Worm (Caenorhabditis elegans) whole organism, midembryonic: Measurements from ENCODE around the gene twk-10.

Experiments
- ztf-23 ChIP-seq: fragments of 200-800 bp; sonication (Bioruptor generic); IDR thresholded peaks from 2 replicates; pipeline ENCODE4 v1.3.6; 2022; ENCODE audit warnings: missing genetic modification reagents, missing genetic modification characterization, missing compliant biosample characterization
- ztf-29 ChIP-seq: fragments of 200-800 bp; sonication (Bioruptor generic); IDR thresholded peaks from 2 replicates; pipeline ENCODE4 v1.3.6; 2022; ENCODE audit warnings: missing genetic modification reagents, missing genetic modification characterization, missing compliant biosample characterization

DNA sequence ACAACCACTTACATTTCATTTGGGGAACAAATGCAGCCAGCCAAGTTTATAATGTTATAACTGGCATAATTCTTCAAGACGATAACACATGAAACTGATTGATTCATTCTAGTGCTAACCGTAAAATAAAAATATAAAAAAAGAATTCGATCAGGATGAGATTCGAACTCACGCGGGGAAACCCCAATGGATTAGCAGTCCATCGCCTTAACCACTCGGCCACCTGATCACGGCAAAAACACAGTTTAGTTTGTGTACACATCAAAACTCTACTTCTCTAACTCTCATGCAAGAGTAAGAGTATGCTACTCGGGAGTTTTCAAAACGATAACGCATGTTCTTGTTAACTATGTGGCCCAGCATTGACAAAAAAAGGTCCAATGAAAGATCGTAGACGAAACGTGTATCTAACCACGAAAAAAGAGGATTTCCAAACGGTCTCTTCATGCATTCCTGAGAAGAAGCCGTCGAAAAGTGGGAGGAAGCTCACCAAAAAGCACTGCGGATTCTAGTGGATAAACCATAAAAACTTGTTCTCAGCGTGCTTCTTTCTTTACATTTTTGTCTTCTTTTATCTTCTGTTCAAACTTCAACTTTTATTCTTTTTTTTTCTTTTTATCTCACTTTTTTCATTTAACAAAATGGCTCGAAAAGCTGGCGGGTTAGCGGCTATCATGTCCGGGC is at the start of gene twk-10:
- TF ChIP-seq ztf-23 (no peak), ztf-29 (GFP tag; lab: Robert Waterston, UW) (no peak)
